Worm (Caenorhabditis elegans) whole organism, young adult: ENCODE data around the gene T04F8.2.

ENCODE experiments used
- B0261.1 ChIP-seq: sonication (generic microtip); optimal IDR thresholded peaks from 2 replicates; lab custom pipeline; 2016; ENCODE audit warnings: mild to moderate bottlenecking, missing genetic modification characterization, moderate library complexity, missing compliant biosample characterization
- C06A6.2 ChIP-seq: fragments of 200-800 bp; sonication (Bioruptor generic); conservative IDR thresholded peaks from 2 replicates; pipeline ENCODE4 v1.3.6; 2022; ENCODE audit warnings: missing genetic modification characterization, missing compliant biosample characterization
- C17E4.6 ChIP-seq: fragments of 200-800 bp; sonication (Bioruptor generic); IDR thresholded peaks from 2 replicates; pipeline ENCODE4 v1.3.6; 2022; ENCODE audit warnings: missing genetic modification reagents, missing genetic modification characterization, missing compliant biosample characterization
- F33H1.4 ChIP-seq: fragments of 200-800 bp; sonication (Bioruptor generic); IDR thresholded peaks from 2 replicates; pipeline ENCODE4 v1.3.6; 2022; ENCODE audit warnings: missing genetic modification reagents, missing genetic modification characterization, missing compliant biosample characterization
- F39B2.1 ChIP-seq: fragments of 200-800 bp; sonication (Bioruptor generic); IDR thresholded peaks from 2 replicates; pipeline ENCODE4 v1.3.6; 2022; ENCODE audit warnings: missing genetic modification reagents, missing genetic modification characterization, missing compliant biosample characterization
- F57A8.1 ChIP-seq: fragments of 200-800 bp; sonication (Bioruptor generic); optimal IDR thresholded peaks from 2 replicates; lab custom pipeline; 2018; ENCODE audit warnings: mild to moderate bottlenecking, missing genetic modification characterization, moderate library complexity, missing compliant biosample characterization
- K11D2.4 ChIP-seq: fragments of 200-800 bp; sonication (Bioruptor generic); IDR thresholded peaks from 2 replicates; pipeline ENCODE4 v1.3.6; 2022; ENCODE audit warnings: missing genetic modification reagents, missing genetic modification characterization, missing compliant biosample characterization
- T26A5.8 ChIP-seq: sonication (generic microtip); optimal IDR thresholded peaks from 2 replicates; lab custom pipeline; 2016; ENCODE audit warnings: missing genetic modification characterization, missing compliant biosample characterization
- Y53F4B.3 ChIP-seq: fragments of 200-800 bp; sonication (Bioruptor generic); IDR thresholded peaks from 2 replicates; pipeline ENCODE4 v1.3.6; 2022; ENCODE audit warnings: missing genetic modification reagents, missing genetic modification characterization, missing compliant biosample characterization
- Y95B8A.8 ChIP-seq: fragments of 200-800 bp; sonication (Bioruptor generic); IDR thresholded peaks from 2 replicates; pipeline ENCODE4 v1.3.6; 2022; ENCODE audit warnings: missing genetic modification reagents, missing genetic modification characterization, missing compliant biosample characterization
- ama-1 ChIP-seq, 3 experiments: fragments of 150-350 bp in 1 of 3; sonication (generic microtip) in 2 of 3; optimal IDR thresholded peaks; 2 replicates each; lab custom pipeline; 2014 to 2018; ENCODE audit warnings: missing biosample characterization in 2 of 3, missing genetic modification characterization in 2 of 3, missing genetic modification reagents in 2 of 3
- aptf-2 ChIP-seq: fragments of 200-800 bp; sonication (Bioruptor generic); conservative IDR thresholded peaks from 2 replicates; pipeline ENCODE4 v1.3.6; 2022; ENCODE audit warnings: missing genetic modification reagents, missing genetic modification characterization, missing compliant biosample characterization
- aptf-3 ChIP-seq: fragments of 200-800 bp; sonication (Bioruptor generic); IDR thresholded peaks from 2 replicates; pipeline ENCODE4 v1.3.6; 2022; ENCODE audit warnings: missing genetic modification characterization, missing compliant biosample characterization
- athp-1 ChIP-seq: sonication (generic microtip); optimal IDR thresholded peaks from 2 replicates; lab custom pipeline; 2017; ENCODE audit warnings: mild to moderate bottlenecking, missing genetic modification characterization, missing compliant biosample characterization
- bed-1 ChIP-seq: fragments of 200-800 bp; sonication (Bioruptor generic); IDR thresholded peaks from 2 replicates; pipeline ENCODE4 v1.3.6; 2022; ENCODE audit warnings: missing genetic modification reagents, missing genetic modification characterization, missing compliant biosample characterization
- ccch-3 ChIP-seq: fragments of 200-800 bp; sonication (Bioruptor generic); optimal IDR thresholded peaks from 2 replicates; lab custom pipeline; 2018; ENCODE audit warnings: mild to moderate bottlenecking, missing genetic modification characterization, missing compliant biosample characterization
- ceh-27 ChIP-seq: fragments of 200-800 bp; sonication (Bioruptor generic); optimal IDR thresholded peaks from 2 replicates; lab custom pipeline; 2018; ENCODE audit warnings: mild to moderate bottlenecking, missing genetic modification characterization, moderate library complexity, missing compliant biosample characterization
- ceh-40 ChIP-seq: fragments of 200-800 bp; sonication (Bioruptor generic); IDR thresholded peaks from 2 replicates; pipeline ENCODE4 v1.3.6; 2022; ENCODE audit warnings: missing genetic modification characterization, missing compliant biosample characterization
- ceh-58 ChIP-seq: fragments of 200-800 bp; sonication (Bioruptor generic); IDR thresholded peaks from 2 replicates; pipeline ENCODE4 v1.3.6; 2022; ENCODE audit warnings: missing genetic modification characterization, missing compliant biosample characterization
- chd-7 ChIP-seq: sonication (generic microtip); optimal IDR thresholded peaks from 2 replicates; lab custom pipeline; 2016; ENCODE audit warnings: mild to moderate bottlenecking, missing genetic modification characterization, moderate library complexity, missing compliant biosample characterization
- dox-1 ChIP-seq: fragments of 200-800 bp; sonication (Bioruptor generic); IDR thresholded peaks from 2 replicates; pipeline ENCODE4 v1.3.6; 2022; ENCODE audit warnings: missing genetic modification reagents, missing genetic modification characterization, missing compliant biosample characterization
- egl-18 ChIP-seq: fragments of 200-800 bp; sonication (Bioruptor generic); IDR thresholded peaks from 2 replicates; pipeline ENCODE4 v1.3.6; 2022; ENCODE audit warnings: missing genetic modification reagents, missing genetic modification characterization, missing compliant biosample characterization
- ets-4 ChIP-seq: fragments of 200-800 bp; sonication (Bioruptor generic); optimal IDR thresholded peaks from 2 replicates; lab custom pipeline; 2018; ENCODE audit warnings: mild to moderate bottlenecking, missing genetic modification characterization, missing compliant biosample characterization
- fkh-3 ChIP-seq: sonication (generic microtip); optimal IDR thresholded peaks from 2 replicates; lab custom pipeline; 2016; ENCODE audit warnings: mild to moderate bottlenecking, missing genetic modification characterization, missing compliant biosample characterization
- him-1 ChIP-seq: sonication (generic microtip); optimal IDR thresholded peaks from 2 replicates; lab custom pipeline; 2016; ENCODE audit warnings: missing genotype, missing genetic modification reagents, missing genetic modification characterization, missing compliant biosample characterization
- hlh-12 ChIP-seq: sonication (generic microtip); optimal IDR thresholded peaks from 2 replicates; lab custom pipeline; 2016; ENCODE audit warnings: missing genetic modification characterization, missing compliant biosample characterization
- hlh-26 ChIP-seq: fragments of 200-800 bp; sonication (Bioruptor generic); conservative IDR thresholded peaks from 2 replicates; pipeline ENCODE4 v1.3.6; 2022; ENCODE audit warnings: missing genetic modification reagents, missing genetic modification characterization, missing compliant biosample characterization
- hrde-1 ChIP-seq: sonication (generic microtip); optimal IDR thresholded peaks from 2 replicates; lab custom pipeline; 2016; ENCODE audit warnings: missing genetic modification characterization, mild to moderate bottlenecking, missing compliant biosample characterization, moderate library complexity, missing genotype, missing genetic modification reagents, borderline replicate concordance
- hsf-1 ChIP-seq: fragments of 200-800 bp; sonication (Bioruptor generic); IDR thresholded peaks from 2 replicates; pipeline ENCODE4 v1.3.6; 2022; ENCODE audit warnings: missing genetic modification reagents, missing genetic modification characterization, missing compliant biosample characterization
- lag-1 ChIP-seq: fragments of 200-800 bp; sonication (Bioruptor generic); IDR thresholded peaks from 2 replicates; pipeline ENCODE4 v1.3.6; 2022; ENCODE audit warnings: missing genetic modification reagents, missing genetic modification characterization, missing compliant biosample characterization
- lin-54 ChIP-seq: fragments of 200-800 bp; sonication (Bioruptor generic); optimal IDR thresholded peaks from 2 replicates; lab custom pipeline; 2018; ENCODE audit warnings: mild to moderate bottlenecking, missing genetic modification characterization, missing compliant biosample characterization
- mcd-1 ChIP-seq: fragments of 200-800 bp; sonication (Bioruptor generic); IDR thresholded peaks from 2 replicates; pipeline ENCODE4 v1.3.6; 2022; ENCODE audit warnings: missing genetic modification reagents, missing genetic modification characterization, missing compliant biosample characterization
- mel-28 ChIP-seq: sonication (generic microtip); optimal IDR thresholded peaks from 2 replicates; lab custom pipeline; 2016; ENCODE audit warnings: borderline replicate concordance, mild to moderate bottlenecking, missing genetic modification characterization, missing compliant biosample characterization
- mxl-1 ChIP-seq: sonication (generic microtip); optimal IDR thresholded peaks from 2 replicates; lab custom pipeline; 2016; ENCODE audit warnings: missing genetic modification characterization, missing compliant biosample characterization
- nhr-179 ChIP-seq: sonication (generic microtip); optimal IDR thresholded peaks from 2 replicates; lab custom pipeline; 2016; ENCODE audit warnings: mild to moderate bottlenecking, missing genetic modification characterization, missing compliant biosample characterization
- pbrm-1 ChIP-seq: fragments of 200-800 bp; sonication (Bioruptor generic); IDR thresholded peaks from 2 replicates; pipeline ENCODE4 v1.3.6; 2022; ENCODE audit warnings: missing genetic modification reagents, missing genetic modification characterization, missing compliant biosample characterization
- pha-4 ChIP-seq: fragments of 150-350 bp; sonication (generic microtip); optimal IDR thresholded peaks from 2 replicates; lab custom pipeline; 2014; ENCODE audit warnings: missing biosample characterization, missing genetic modification reagents, missing genetic modification characterization
- rpc-1 ChIP-seq, 2 experiments: fragments of 150-350 bp in 1 of 2; sonication (generic microtip) in 1 of 2; optimal IDR thresholded peaks; 2 replicates each; lab custom pipeline; 2014 to 2018; ENCODE audit warnings: missing biosample characterization in 1 of 2, missing genetic modification characterization in 1 of 2, missing genetic modification reagents in 1 of 2, missing genotype in 1 of 2
- sdz-38 ChIP-seq: sonication (generic microtip); optimal IDR thresholded peaks from 2 replicates; lab custom pipeline; 2016; ENCODE audit warnings: missing genotype, missing genetic modification characterization, missing compliant biosample characterization
- sea-2 ChIP-seq: fragments of 200-800 bp; sonication (Bioruptor generic); IDR thresholded peaks from 2 replicates; pipeline ENCODE4 v1.3.6; 2022; ENCODE audit warnings: missing genetic modification characterization, missing compliant biosample characterization
- snpc-1.3 ChIP-seq: sonication (generic microtip); optimal IDR thresholded peaks from 2 replicates; lab custom pipeline; 2017; ENCODE audit warnings: missing genetic modification characterization, mild to moderate bottlenecking, missing compliant biosample characterization, antibody characterized with exemption, moderate library complexity, missing genotype, missing genetic modification reagents; ENCODE audit not compliant: insufficient read depth
- snpc-3.4 ChIP-seq: sonication (generic microtip); optimal IDR thresholded peaks from 2 replicates; lab custom pipeline; 2017; ENCODE audit warnings: missing genetic modification characterization, mild to moderate bottlenecking, missing compliant biosample characterization, antibody characterized with exemption, moderate library complexity, missing genotype, missing genetic modification reagents
- snpc-4 ChIP-seq, 5 experiments: fragments of 150-350 bp in 1 of 5; sonication (generic microtip) in 4 of 5; optimal IDR thresholded peaks; 2 replicates each; lab custom pipeline; 2014 to 2018; ENCODE audit warnings: missing genetic modification characterization in 5 of 5, missing biosample characterization in 3 of 5, antibody characterized with exemption in 2 of 5, mild to moderate bottlenecking in 2 of 5, missing compliant biosample characterization in 2 of 5, missing genotype in 2 of 5, moderate library complexity in 2 of 5, missing genetic modification reagents in 1 of 5
- sptf-2 ChIP-seq: fragments of 200-800 bp; sonication (Bioruptor generic); optimal IDR thresholded peaks from 2 replicates; lab custom pipeline; 2018; ENCODE audit warnings: mild to moderate bottlenecking, missing genetic modification characterization, missing compliant biosample characterization
- unc-62 ChIP-seq: fragments of 150-350 bp; optimal IDR thresholded peaks from 2 replicates; lab custom pipeline; 2014; ENCODE audit warnings: missing biosample characterization, missing genetic modification reagents, missing genetic modification characterization
- xnd-1 ChIP-seq: sonication (generic microtip); optimal IDR thresholded peaks from 2 replicates; lab custom pipeline; 2016; ENCODE audit warnings: missing genotype, missing genetic modification reagents, missing genetic modification characterization, missing compliant biosample characterization
- ztf-26 ChIP-seq: sonication (generic microtip); optimal IDR thresholded peaks from 2 replicates; lab custom pipeline; 2017; ENCODE audit warnings: missing genetic modification characterization, missing compliant biosample characterization
- ztf-28 ChIP-seq: fragments of 200-800 bp; sonication (Bioruptor generic); IDR thresholded peaks from 2 replicates; pipeline ENCODE4 v1.3.6; 2022; ENCODE audit warnings: missing genetic modification reagents, missing genetic modification characterization, missing compliant biosample characterization

The T04F8.2 gene

ce11 chrX:11645517-11645916 lies 10.9 kb downstream of the T04F8.2 start (continued):
- TF ChIP-seq T26A5.8: no peak
- peak; percentile 57; the same call in 1 of the 2 replicates for TF ChIP-seq dox-1 (GFP tag; lab: Robert Waterston, UW)
- peak; percentile 70 for TF ChIP-seq pbrm-1 (GFP tag; lab: Robert Waterston, UW)
- no peak for TF ChIP-seq lag-1 (GFP tag; lab: Robert Waterston, UW)
- peak; percentile 85 for TF ChIP-seq rpc-1 (optimal IDR thresholded peaks at IDR 0.05; lab: Kevin White, UChicago)
- peak; percentile 92 for TF ChIP-seq rpc-1 (tag; optimal IDR thresholded peaks at IDR 0.05; lab: Kevin White, UChicago)
- TF ChIP-seq aptf-2 (GFP tag; lab: Robert Waterston, UW): no peak
- no peak for TF ChIP-seq Y53F4B.3 (GFP tag; lab: Robert Waterston, UW)
- 0 out of 2 replicates have a peak, but pooled peaks have one; percentile 24 for TF ChIP-seq ceh-40 (GFP tag; lab: Robert Waterston, UW)
- TF ChIP-seq him-1 (tag; lab: Kevin White, UChicago): peak; percentile 82
- TF ChIP-seq K11D2.4 (GFP tag; lab: Robert Waterston, UW): 0 out of 2 replicates have a peak, but pooled peaks have one; percentile 45
- peak; percentile 0 for TF ChIP-seq chd-7 (tag; lab: Kevin White, UChicago)
- no peak for TF ChIP-seq C17E4.6 (GFP tag; lab: Robert Waterston, UW)
- no peak for TF ChIP-seq xnd-1 (tag; lab: Kevin White, UChicago)
- TF ChIP-seq egl-18 (GFP tag; lab: Robert Waterston, UW): no peak
- TF ChIP-seq mxl-1 (tag; lab: Kevin White, UChicago): peak; percentile 71
- TF ChIP-seq athp-1: peak; percentile 4
- no peak for TF ChIP-seq ccch-3
- no peak for TF ChIP-seq ama-1 (optimal IDR thresholded peaks at IDR 0.05; lab: Kevin White, UChicago)
- peak; percentile 14 to 57 for TF ChIP-seq ama-1 (GFP tag; optimal IDR thresholded peaks at IDR 0.05; lab: Kevin White, UChicago)
- TF ChIP-seq F39B2.1: no peak
- TF ChIP-seq sea-2 (GFP tag; lab: Robert Waterston, UW): no peak
- no peak for TF ChIP-seq ceh-58
- TF ChIP-seq hlh-26: no peak
- TF ChIP-seq ztf-28 (GFP tag; lab: Robert Waterston, UW): no peak
- no peak for TF ChIP-seq F33H1.4 (GFP tag; lab: Robert Waterston, UW)
- TF ChIP-seq B0261.1 (tag; lab: Kevin White, UChicago): peak; percentile 72
- no peak for TF ChIP-seq aptf-3 (GFP tag; lab: Robert Waterston, UW)
- no peak for TF ChIP-seq ets-4 (GFP tag; lab: Kevin White, UChicago)
- TF ChIP-seq pha-4: no peak
- TF ChIP-seq hsf-1 (GFP tag; lab: Robert Waterston, UW): no peak
- TF ChIP-seq fkh-3 (tag; lab: Kevin White, UChicago): no peak
- TF ChIP-seq snpc-4 (GFP tag; optimal IDR thresholded peaks at IDR 0.05; lab: Kevin White, UChicago): peak; percentile 57
- TF ChIP-seq snpc-4 (tag; optimal IDR thresholded peaks at IDR 0.05; lab: Kevin White, UChicago): peak in 2 of 4 experiments; percentile 27 to 59
- TF ChIP-seq F57A8.1: no peak
- TF ChIP-seq hlh-12: no peak
- peak; percentile 8 for TF ChIP-seq snpc-3.4 (tag; lab: Kevin White, UChicago)
- TF ChIP-seq unc-62 (GFP tag; lab: Kevin White, UChicago): no peak
- TF ChIP-seq mel-28 (tag; lab: Kevin White, UChicago): no peak
- no peak for TF ChIP-seq sptf-2 (GFP tag; lab: Kevin White, UChicago)
- TF ChIP-seq C06A6.2 (GFP tag; lab: Robert Waterston, UW): no peak
- TF ChIP-seq ceh-27: peak; percentile 1
- TF ChIP-seq ztf-26 (tag; lab: Kevin White, UChicago): no peak
- 0 out of 2 replicates have a peak, but pooled peaks have one; percentile 28 for TF ChIP-seq Y95B8A.8 (GFP tag; lab: Robert Waterston, UW)
- peak; percentile 9 for TF ChIP-seq hrde-1 (tag; lab: Kevin White, UChicago)
- no peak for TF ChIP-seq sdz-38
- peak; percentile 49 for TF ChIP-seq snpc-1.3
- peak; percentile 48 for TF ChIP-seq nhr-179
- no peak; the same call in 1 of the 2 replicates for TF ChIP-seq mcd-1 (GFP tag; lab: Robert Waterston, UW)
- TF ChIP-seq lin-54: no peak
- TF ChIP-seq bed-1: no peak
